Fruit fly (Drosophila melanogaster): Measurements from ENCODE around the gene ens.

The ens gene

dm6 chr3L:4121589-4121988 is 12.8 kb downstream of the ens start:
- TF ChIP-seq N (GFP tag; optimal IDR thresholded peaks at IDR 0.05) (no peak), brk (GFP tag; optimal IDR thresholded peaks at IDR 0.05) (no peak), fru (GFP tag; optimal IDR thresholded peaks at IDR 0.05) (no peak), rgr (GFP tag; optimal IDR thresholded peaks at IDR 0.05) (no peak), Dfd (GFP tag; optimal IDR thresholded peaks at IDR 0.05) (no peak), OdsH (GFP tag; optimal IDR thresholded peaks at IDR 0.05) (no peak), Jra (GFP tag; optimal IDR thresholded peaks at IDR 0.05) (no peak), woc (GFP tag; optimal IDR thresholded peaks at IDR 0.05) (no peak), lola (GFP tag; optimal IDR thresholded peaks at IDR 0.05) (no peak)

- TF ChIP-seq Hr78 (GFP tag; optimal IDR thresholded peaks at IDR 0.05) (no peak), Abd-B (GFP tag; optimal IDR thresholded peaks at IDR 0.05) (no peak), dsf (GFP tag; optimal IDR thresholded peaks at IDR 0.05; ENCODE audit: borderline replicate concordance) (no peak), Hr83 (GFP tag; optimal IDR thresholded peaks at IDR 0.05; ENCODE audit: poor library complexity, severe bottlenecking) (peak; percentile 85), CG9705 (GFP tag; optimal IDR thresholded peaks at IDR 0.05) (no peak), dl (GFP tag; optimal IDR thresholded peaks at IDR 0.05; ENCODE audit: insufficient read depth in 1 of 2, partially characterized antibody in 2 of 2) (no peak), Sp1 (GFP tag; optimal IDR thresholded peaks at IDR 0.05) (no peak), tai (GFP tag; optimal IDR thresholded peaks at IDR 0.05) (no peak), Dif (GFP tag; optimal IDR thresholded peaks at IDR 0.05; ENCODE audit: partially characterized antibody) (no peak), GATAd (GFP tag; optimal IDR thresholded peaks at IDR 0.05) (no peak), dmrt93B (GFP tag; optimal IDR thresholded peaks at IDR 0.05) (no peak), Dfd (GFP tag; optimal IDR thresholded peaks at IDR 0.05) (no peak), br (GFP tag; optimal IDR thresholded peaks at IDR 0.05) (no peak), lola (GFP tag; optimal IDR thresholded peaks at IDR 0.05) (no peak), sv (GFP tag; optimal IDR thresholded peaks at IDR 0.05) (no peak), OdsH (GFP tag; optimal IDR thresholded peaks at IDR 0.05) (no peak), h (GFP tag; optimal IDR thresholded peaks at IDR 0.05) (peak; percentile 10), Jra (GFP tag; optimal IDR thresholded peaks at IDR 0.05) (peak; percentile 57), woc (GFP tag; optimal IDR thresholded peaks at IDR 0.05) (peak; percentile 65), usp (GFP tag; optimal IDR thresholded peaks at IDR 0.05) (no peak), fru (GFP tag; optimal IDR thresholded peaks at IDR 0.05) (no peak), rgr (GFP tag; optimal IDR thresholded peaks at IDR 0.05) (no peak), Vsx2 (GFP tag; optimal IDR thresholded peaks at IDR 0.05; ENCODE audit: partially characterized antibody) (no peak), psq (GFP tag; optimal IDR thresholded peaks at IDR 0.05) (peak; percentile 57), N (GFP tag; optimal IDR thresholded peaks at IDR 0.05) (no peak), CrebA (GFP tag; optimal IDR thresholded peaks at IDR 0.05; ENCODE audit: borderline replicate concordance) (no peak), ey (GFP tag; optimal IDR thresholded peaks at IDR 0.05) (peak; percentile 1), pan (optimal IDR thresholded peaks at IDR 0.05) (no peak), foxo (GFP tag; optimal IDR thresholded peaks at IDR 0.05) (peak in 1 of 2 experiments; percentile 26), brk (GFP tag; optimal IDR thresholded peaks at IDR 0.05) (no peak), CG32264 (GFP tag; optimal IDR thresholded peaks at IDR 0.05) (no peak), HLH106 (tag; optimal IDR thresholded peaks at IDR 0.05) (no peak), Myc (optimal IDR thresholded peaks at IDR 0.05) (no peak), sage (GFP tag; optimal IDR thresholded peaks at IDR 0.05) (no peak), Hnf4 (GFP tag; optimal IDR thresholded peaks at IDR 0.05) (no peak), Rel (GFP tag; optimal IDR thresholded peaks at IDR 0.05) (no peak), Rel (tag; optimal IDR thresholded peaks at IDR 0.05) (peak; percentile 58), Mio (GFP tag; optimal IDR thresholded peaks at IDR 0.05) (no peak)
Observed at dm6 chr3L:4120358-4121349, 13.7 kb downstream of the ens start.

All from whole organism, wandering third instar larva.